Fruit fly (Drosophila melanogaster) Kc167 (cell line): Measurements from ENCODE around the gene CG43233.

Experiments
- Myc ChIP-seq: fragments of >200 bp; optimal IDR thresholded peaks from 2 replicates; lab custom pipeline; 2017; ENCODE audit warnings: missing external identifiers
- h ChIP-seq: fragments of >200 bp; optimal IDR thresholded peaks from 3 replicates; lab custom pipeline; 2018; ENCODE audit warnings: missing external identifiers
- insv ChIP-seq: fragments of >200 bp; optimal IDR thresholded peaks from 3 replicates; lab custom pipeline; 2018; ENCODE audit warnings: missing external identifiers
- psq ChIP-seq: fragments of >200 bp; optimal IDR thresholded peaks from 2 replicates; lab custom pipeline; 2017; ENCODE audit warnings: missing external identifiers
- ttk ChIP-seq: sonication (Bioruptor generic); optimal IDR thresholded peaks from 2 replicates; lab custom pipeline; 2017; ENCODE audit warnings: missing external identifiers

DNA sequence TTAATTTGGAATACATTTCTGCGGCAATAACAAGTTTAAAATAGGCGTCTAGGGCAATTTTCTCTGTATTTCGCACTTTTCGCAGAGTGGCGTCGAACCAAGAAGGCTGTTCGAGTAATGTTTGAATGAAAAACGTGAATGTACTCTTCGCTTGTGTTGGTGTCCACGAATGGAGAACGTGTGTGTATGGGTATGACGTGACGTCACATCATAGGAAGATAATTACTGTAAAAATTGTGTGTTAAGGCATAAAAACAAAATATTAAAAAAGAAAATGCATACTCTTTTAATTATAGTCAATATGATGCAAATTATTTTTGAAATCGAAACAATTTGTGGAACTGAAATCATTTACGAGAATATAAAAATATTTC is 44.8 kb downstream of the CG43233 start:
- no peak for TF ChIP-seq h (lab: Kevin White, UChicago)
- TF ChIP-seq Myc, result no peak
- no peak for TF ChIP-seq insv (lab: Kevin White, UChicago)
- TF ChIP-seq psq, result no peak
- TF ChIP-seq ttk (lab: Kevin White, UChicago), result no peak
